Worm (Caenorhabditis elegans) whole organism, young adult: ENCODE results near the gene str-6.

Experiments used
- ZK185.1 ChIP-seq: sonication (generic microtip); optimal IDR thresholded peaks from 2 replicates; lab custom pipeline; 2016; ENCODE audit warnings: mild to moderate bottlenecking, missing genetic modification characterization, missing compliant biosample characterization; ENCODE audit not compliant: poor library complexity, severe bottlenecking
- ama-1 ChIP-seq, 3 experiments: fragments of 150-350 bp in 1 of 3; sonication (generic microtip) in 2 of 3; optimal IDR thresholded peaks; 2 replicates each; lab custom pipeline; 2014 to 2018; ENCODE audit warnings: missing biosample characterization in 2 of 3, missing genetic modification characterization in 2 of 3, missing genetic modification reagents in 2 of 3
- aptf-3 ChIP-seq: fragments of 200-800 bp; sonication (Bioruptor generic); IDR thresholded peaks from 2 replicates; pipeline ENCODE4 v1.3.6; 2022; ENCODE audit warnings: missing genetic modification characterization, missing compliant biosample characterization
- athp-1 ChIP-seq: sonication (generic microtip); optimal IDR thresholded peaks from 2 replicates; lab custom pipeline; 2017; ENCODE audit warnings: mild to moderate bottlenecking, missing genetic modification characterization, missing compliant biosample characterization
- cebp-2 ChIP-seq: fragments of 200-800 bp; sonication (Bioruptor generic); IDR thresholded peaks from 2 replicates; pipeline ENCODE4 v1.3.6; 2022; ENCODE audit warnings: missing genetic modification characterization, missing compliant biosample characterization
- egrh-3 ChIP-seq: fragments of 200-800 bp; sonication (Bioruptor generic); IDR thresholded peaks from 2 replicates; pipeline ENCODE4 v1.3.6; 2022; ENCODE audit warnings: missing genetic modification reagents, missing genetic modification characterization, missing compliant biosample characterization
- mxl-1 ChIP-seq: sonication (generic microtip); optimal IDR thresholded peaks from 2 replicates; lab custom pipeline; 2016; ENCODE audit warnings: missing genetic modification characterization, missing compliant biosample characterization
- zfh-2 ChIP-seq: fragments of 200-800 bp; sonication (Bioruptor generic); conservative IDR thresholded peaks from 2 replicates; pipeline ENCODE4 v1.3.6; 2022; ENCODE audit warnings: missing genetic modification reagents, missing genetic modification characterization, missing compliant biosample characterization

DNA sequence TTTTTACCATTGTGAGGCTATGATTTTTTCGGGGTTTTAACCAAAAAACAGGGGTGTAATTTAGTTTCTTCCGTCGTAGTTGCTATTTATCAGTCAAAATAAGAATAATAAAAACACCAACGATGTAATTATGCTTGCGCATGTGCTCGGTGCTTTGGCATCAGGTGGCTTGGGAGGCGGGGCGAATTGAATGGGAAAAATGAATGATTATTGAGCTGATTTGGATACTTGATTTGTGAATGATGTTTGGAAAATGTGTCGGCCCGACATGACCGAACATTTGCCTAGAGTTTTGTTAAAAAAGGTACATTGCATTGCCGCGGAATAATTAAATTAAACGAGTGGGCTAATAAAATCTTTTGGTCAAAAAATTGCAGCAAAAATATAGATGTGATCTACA lies 17.8 kb downstream of the str-6 start, which contains the start of gene str-38:
- TF ChIP-seq mxl-1 (no peak), ZK185.1 (tag; lab: Kevin White, UChicago) (no peak), athp-1 (tag; lab: Kevin White, UChicago) (no peak), egrh-3 (GFP tag; lab: Robert Waterston, UW) (no peak), cebp-2 (no peak), zfh-2 (GFP tag; lab: Robert Waterston, UW) (no peak), ama-1 (optimal IDR thresholded peaks at IDR 0.05; lab: Kevin White, UChicago) (no peak), ama-1 (GFP tag; optimal IDR thresholded peaks at IDR 0.05; lab: Kevin White, UChicago) (no peak), aptf-3 (GFP tag; lab: Robert Waterston, UW) (no peak)
